Worm (Caenorhabditis elegans): ENCODE results near the gene Y116F11A.3.

Y116F11A.3 gene

ce11 chrV:19697348-19698172 lies 31.3 kb upstream of the Y116F11A.3 start, which contains the start of the genes Y43F8C.13 and ani-3 (continued):
- TF ChIP-seq Y67H2A.10 (GFP tag; conservative IDR thresholded peaks at IDR 0.05) (no peak), athp-1 (tag; optimal IDR thresholded peaks at IDR 0.05) (no peak), ztf-28 (GFP tag; IDR thresholded peaks at IDR 0.05) (no peak), ztf-25 (GFP tag; IDR thresholded peaks at IDR 0.05) (no peak), bed-2 (GFP tag; IDR thresholded peaks at IDR 0.05) (no peak), nhr-90 (tag; optimal IDR thresholded peaks at IDR 0.05) (no peak), ceh-91 (GFP tag; IDR thresholded peaks at IDR 0.05) (no peak), B0336.3 (GFP tag; IDR thresholded peaks at IDR 0.05) (peak; percentile 38; the same call in 1 of the 2 replicates), sptf-2 (GFP tag; optimal IDR thresholded peaks at IDR 0.05) (no peak), lin-40 (tag; optimal IDR thresholded peaks at IDR 0.05) (no peak), attf-6 (GFP tag; IDR thresholded peaks at IDR 0.05) (no peak), madf-3 (GFP tag; IDR thresholded peaks at IDR 0.05) (no peak), die-1 (tag; optimal IDR thresholded peaks at IDR 0.05) (no peak), B0035.1 (tag; optimal IDR thresholded peaks at IDR 0.05) (no peak), hsf-1 (GFP tag; IDR thresholded peaks at IDR 0.05) (no peak), madf-10 (tag; optimal IDR thresholded peaks at IDR 0.05) (no peak), F52B5.7 (tag; optimal IDR thresholded peaks at IDR 0.05) (no peak), F22D6.2 (tag; optimal IDR thresholded peaks at IDR 0.05) (no peak), ztf-3 (GFP tag; optimal IDR thresholded peaks at IDR 0.05) (no peak), aptf-3 (GFP tag; IDR thresholded peaks at IDR 0.05) (no peak), chd-7 (tag; optimal IDR thresholded peaks at IDR 0.05) (no peak), hlh-12 (tag; optimal IDR thresholded peaks at IDR 0.05) (no peak), ceh-100 (GFP tag; IDR thresholded peaks at IDR 0.05) (no peak), let-526 (GFP tag; IDR thresholded peaks at IDR 0.05) (no peak), snpc-1.3 (tag; optimal IDR thresholded peaks at IDR 0.05; ENCODE audit: insufficient read depth) (no peak), snpc-3.4 (tag; optimal IDR thresholded peaks at IDR 0.05) (no peak), F33H1.4 (GFP tag; IDR thresholded peaks at IDR 0.05) (peak; percentile 87), xnd-1 (tag; optimal IDR thresholded peaks at IDR 0.05) (peak; percentile 73), ets-4 (GFP tag; optimal IDR thresholded peaks at IDR 0.05) (no peak), gei-17 (GFP tag; optimal IDR thresholded peaks at IDR 0.05) (no peak), nfyb-1 (GFP tag; IDR thresholded peaks at IDR 0.05) (no peak), egl-18 (GFP tag; IDR thresholded peaks at IDR 0.05) (no peak), madf-6 (GFP tag; IDR thresholded peaks at IDR 0.05) (peak; percentile 75), bed-1 (GFP tag; IDR thresholded peaks at IDR 0.05) (no peak), lsl-1 (GFP tag; optimal IDR thresholded peaks at IDR 0.05) (peak; percentile 77), ztf-22 (GFP tag; optimal IDR thresholded peaks at IDR 0.05) (no peak), lsy-27 (tag; optimal IDR thresholded peaks at IDR 0.05; ENCODE audit: borderline replicate concordance, insufficient read depth) (no peak), nfya-1 (tag; optimal IDR thresholded peaks at IDR 0.05; ENCODE audit: borderline replicate concordance, insufficient read depth) (no peak), ceh-27 (GFP tag; optimal IDR thresholded peaks at IDR 0.05) (no peak), Y79H2A.3 (GFP tag; conservative IDR thresholded peaks at IDR 0.05) (no peak), F57A8.1 (GFP tag; optimal IDR thresholded peaks at IDR 0.05) (no peak), F10E7.11 (tag; optimal IDR thresholded peaks at IDR 0.05) (no peak), aptf-2 (GFP tag; conservative IDR thresholded peaks at IDR 0.05) (no peak), zim-3 (tag; optimal IDR thresholded peaks at IDR 0.05) (no peak), ztf-18 (tag; optimal IDR thresholded peaks at IDR 0.05) (no peak), ccch-3 (GFP tag; optimal IDR thresholded peaks at IDR 0.05) (no peak), F37B4.10 (GFP tag; IDR thresholded peaks at IDR 0.05) (no peak), sea-2 (GFP tag; IDR thresholded peaks at IDR 0.05) (no peak)

All from whole organism, young adult.